Worm (Caenorhabditis elegans): ENCODE measurements around the gene sdf-9.

DNA sequence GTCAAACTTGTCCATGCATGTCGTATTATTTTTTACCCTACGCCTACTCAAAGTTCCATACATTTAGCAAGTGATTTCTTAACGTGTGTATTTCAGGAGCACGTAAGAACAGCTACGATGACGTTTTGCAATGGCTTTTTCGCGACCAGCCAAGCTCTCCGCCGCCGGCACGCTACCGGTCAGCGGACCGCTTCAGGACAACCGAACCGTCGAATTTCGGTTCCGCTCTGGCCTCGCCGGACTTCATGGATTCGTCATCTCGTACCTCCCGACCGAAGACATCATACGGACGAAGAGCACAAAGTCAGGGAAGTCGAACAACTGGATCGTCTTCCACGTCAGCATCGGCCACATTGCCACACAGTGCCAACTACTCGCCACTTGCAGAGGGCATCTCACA lies 14.4 kb upstream of the sdf-9 start:
- no peak for TF ChIP-seq ama-1 (optimal IDR thresholded peaks at IDR 0.05)
- TF ChIP-seq hmbx-1 (tag; optimal IDR thresholded peaks at IDR 0.05), result no peak
- no peak for TF ChIP-seq scrt-1 (GFP tag; IDR thresholded peaks at IDR 0.05)
- TF ChIP-seq tra-4 (tag; optimal IDR thresholded peaks at IDR 0.05), result no peak
- TF ChIP-seq hmg-4 (GFP tag; optimal IDR thresholded peaks at IDR 0.05), result no peak
- no peak for TF ChIP-seq flt-1 (GFP tag; IDR thresholded peaks at IDR 0.05)
- TF ChIP-seq ceh-36 (tag; optimal IDR thresholded peaks at IDR 0.05), result no peak
- TF ChIP-seq tbx-11 (GFP tag; IDR thresholded peaks at IDR 0.05), result no peak
- no peak for TF ChIP-seq ets-7 (tag; optimal IDR thresholded peaks at IDR 0.05)

All from whole organism, early embryonic.